Fruit fly (Drosophila melanogaster) whole organism, embryonic: ENCODE results near the gene Elp3.

Source experiments
- Adf1 ChIP-seq: fragments of 200-800 bp; sonication (Bioruptor generic); IDR thresholded peaks from 2 replicates; pipeline ENCODE4 v1.3.6; 2022; ENCODE audit warnings: missing biosample characterization, missing genetic modification characterization
- Aef1 ChIP-seq: fragments of 200-800 bp; sonication (Bioruptor generic); IDR thresholded peaks from 3 replicates; pipeline ENCODE4 v1.3.6; 2022; ENCODE audit warnings: missing biosample characterization, missing genetic modification characterization
- CG12071 ChIP-seq: fragments of 200-800 bp; sonication (Bioruptor generic); optimal IDR thresholded peaks from 3 replicates; lab custom pipeline; 2018; ENCODE audit warnings: missing biosample characterization, mild to moderate bottlenecking, missing genetic modification characterization
- CG12104 ChIP-seq: fragments of 200-800 bp; sonication (Bioruptor generic); optimal IDR thresholded peaks from 3 replicates; lab custom pipeline; 2016; ENCODE audit warnings: missing biosample characterization, missing genetic modification characterization
- CG13123 ChIP-seq: fragments of 200-800 bp; sonication (Bioruptor generic); optimal IDR thresholded peaks from 2 replicates; lab custom pipeline; 2016; ENCODE audit warnings: missing biosample characterization, missing genetic modification characterization
- CG13424 ChIP-seq: fragments of 200-800 bp; sonication (Bioruptor generic); optimal IDR thresholded peaks from 2 replicates; lab custom pipeline; 2019; ENCODE audit warnings: missing biosample characterization, mild to moderate bottlenecking, missing genetic modification characterization, moderate library complexity
- CG15479 ChIP-seq: fragments of 200-800 bp; sonication (Bioruptor generic); optimal IDR thresholded peaks from 3 replicates; lab custom pipeline; 2019; ENCODE audit warnings: missing biosample characterization, mild to moderate bottlenecking, missing genetic modification characterization, moderate library complexity
- CG16779 ChIP-seq: fragments of 200-800 bp; sonication (Bioruptor generic); IDR thresholded peaks from 2 replicates; pipeline ENCODE4 v1.3.6; 2022; ENCODE audit warnings: missing biosample characterization, missing genetic modification characterization
- CG16813 ChIP-seq: fragments of 200-800 bp; sonication (Bioruptor generic); IDR thresholded peaks from 3 replicates; pipeline ENCODE4 v1.3.6; 2022; ENCODE audit warnings: missing biosample characterization, missing genetic modification characterization; ENCODE audit not compliant: partially characterized antibody
- CG17385 ChIP-seq: fragments of 200-800 bp; sonication (Bioruptor generic); optimal IDR thresholded peaks from 3 replicates; lab custom pipeline; 2018; ENCODE audit warnings: missing biosample characterization, mild to moderate bottlenecking, missing genetic modification characterization
- CG17568 ChIP-seq: fragments of 200-800 bp; sonication (Bioruptor generic); optimal IDR thresholded peaks from 2 replicates; lab custom pipeline; 2018; ENCODE audit warnings: missing biosample characterization, mild to moderate bottlenecking, missing genetic modification characterization, moderate library complexity
- CG2202 ChIP-seq: fragments of 200-800 bp; sonication (Bioruptor generic); optimal IDR thresholded peaks from 2 replicates; lab custom pipeline; 2018; ENCODE audit warnings: missing biosample characterization, mild to moderate bottlenecking, missing genetic modification characterization
- CG32772 ChIP-seq: fragments of 200-800 bp; sonication (Bioruptor generic); IDR thresholded peaks from 2 replicates; pipeline ENCODE4 v1.3.6; 2022; ENCODE audit warnings: missing biosample characterization, missing genetic modification characterization
- CG33213 ChIP-seq: fragments of 200-800 bp; sonication (Bioruptor generic); optimal IDR thresholded peaks from 3 replicates; lab custom pipeline; 2016; ENCODE audit warnings: missing biosample characterization, missing genetic modification characterization
- CG3407 ChIP-seq: fragments of 200-800 bp; sonication (Bioruptor generic); optimal IDR thresholded peaks from 2 replicates; lab custom pipeline; 2018; ENCODE audit warnings: missing biosample characterization, mild to moderate bottlenecking, missing genetic modification characterization
- CG4328 ChIP-seq: fragments of 200-800 bp; sonication (Bioruptor generic); optimal IDR thresholded peaks from 3 replicates; lab custom pipeline; 2017; ENCODE audit warnings: missing biosample characterization, missing genetic modification reagents, missing genetic modification characterization
- CG7372 ChIP-seq: fragments of 200-800 bp; sonication (Bioruptor generic); IDR thresholded peaks from 2 replicates; pipeline ENCODE4 v1.3.6; 2022; ENCODE audit warnings: missing biosample characterization, missing genetic modification characterization
- CG9609 ChIP-seq: fragments of 200-800 bp; sonication (Bioruptor generic); optimal IDR thresholded peaks from 3 replicates; lab custom pipeline; 2016; ENCODE audit warnings: missing biosample characterization, missing genetic modification characterization
- CG9876 ChIP-seq: fragments of 200-800 bp; sonication (Bioruptor generic); optimal IDR thresholded peaks from 2 replicates; lab custom pipeline; 2016; ENCODE audit warnings: missing biosample characterization, missing genetic modification characterization
- CoRest ChIP-seq: fragments of 200-800 bp; sonication (Bioruptor generic); optimal IDR thresholded peaks from 3 replicates; lab custom pipeline; 2018; ENCODE audit warnings: missing biosample characterization, mild to moderate bottlenecking, missing genetic modification characterization, moderate library complexity
- D ChIP-seq, 2 experiments: fragments of 200-800 bp in 1 of 2; fragments of >200 bp in 1 of 2; sonication (Bioruptor generic) in 1 of 2; optimal IDR thresholded peaks; 2 replicates in 1 of 2; 3 replicates in 1 of 2; lab custom pipeline; 2017; ENCODE audit warnings: mild to moderate bottlenecking in 1 of 2, missing biosample characterization in 1 of 2, missing genetic modification characterization in 1 of 2, missing genetic modification reagents in 1 of 2
- D19A ChIP-seq: fragments of 200-800 bp; optimal IDR thresholded peaks from 3 replicates; lab custom pipeline; 2019; ENCODE audit warnings: missing biosample characterization, mild to moderate bottlenecking, missing genetic modification characterization, moderate library complexity
- D19B ChIP-seq: fragments of 200-800 bp; sonication (Bioruptor generic); optimal IDR thresholded peaks from 2 replicates; lab custom pipeline; 2017; ENCODE audit warnings: missing biosample characterization, mild to moderate bottlenecking, missing genetic modification characterization
- Hey ChIP-seq: fragments of 200-800 bp; sonication (Bioruptor generic); optimal IDR thresholded peaks from 3 replicates; lab custom pipeline; 2018; ENCODE audit warnings: missing biosample characterization, mild to moderate bottlenecking, missing genetic modification characterization
- Hmx ChIP-seq: fragments of 200-800 bp; sonication (Bioruptor generic); optimal IDR thresholded peaks from 2 replicates; lab custom pipeline; 2016; ENCODE audit warnings: missing biosample characterization, missing genetic modification characterization
- Kr ChIP-seq: fragments of 200-800 bp; sonication (Bioruptor generic); optimal IDR thresholded peaks from 2 replicates; lab custom pipeline; 2017; ENCODE audit warnings: missing biosample characterization, mild to moderate bottlenecking, missing genetic modification characterization
- Meics ChIP-seq: fragments of 200-800 bp; sonication (Bioruptor generic); optimal IDR thresholded peaks from 2 replicates; lab custom pipeline; 2017; ENCODE audit warnings: missing biosample characterization, mild to moderate bottlenecking, missing genetic modification characterization
- Rfx ChIP-seq: fragments of 200-800 bp; sonication (Bioruptor generic); IDR thresholded peaks from 2 replicates; pipeline ENCODE4 v1.3.6; 2022; ENCODE audit warnings: missing biosample characterization, missing genetic modification characterization
- Sox100B ChIP-seq: fragments of 200-800 bp; sonication (Bioruptor generic); optimal IDR thresholded peaks from 3 replicates; lab custom pipeline; 2018; ENCODE audit warnings: missing biosample characterization, mild to moderate bottlenecking, missing genetic modification characterization
- Ssrp ChIP-seq: fragments of 200-800 bp; sonication (Bioruptor generic); optimal IDR thresholded peaks from 2 replicates; lab custom pipeline; 2018; ENCODE audit warnings: missing biosample characterization, mild to moderate bottlenecking, missing genetic modification characterization, moderate library complexity
- ab ChIP-seq: fragments of 200-800 bp; sonication (Bioruptor generic); optimal IDR thresholded peaks from 2 replicates; lab custom pipeline; 2016; ENCODE audit warnings: missing biosample characterization, missing genetic modification characterization
- ara ChIP-seq: fragments of 200-800 bp; sonication (Bioruptor generic); IDR thresholded peaks from 2 replicates; pipeline ENCODE4 v1.3.6; 2022; ENCODE audit warnings: missing biosample characterization, missing genetic modification characterization
- bsh ChIP-seq, 2 experiments: fragments of 200-800 bp; sonication (Bioruptor generic); optimal IDR thresholded peaks; 2 replicates each; lab custom pipeline; 2017 to 2018; ENCODE audit warnings: mild to moderate bottlenecking in 2 of 2, missing biosample characterization in 2 of 2, missing genetic modification characterization in 2 of 2, moderate library complexity in 1 of 2
- btn ChIP-seq: fragments of 200-800 bp; sonication (Bioruptor generic); optimal IDR thresholded peaks from 2 replicates; lab custom pipeline; 2016; ENCODE audit warnings: missing biosample characterization, missing genetic modification characterization
- croc ChIP-seq: fragments of 200-800 bp; sonication (Bioruptor generic); conservative IDR thresholded peaks from 3 replicates; pipeline ENCODE4 v1.3.6; 2022; ENCODE audit warnings: missing biosample characterization, missing genetic modification characterization
- eve ChIP-seq, 2 experiments: fragments of >200 bp; optimal IDR thresholded peaks; 2 replicates each; lab custom pipeline; 2017; ENCODE audit warnings: missing biosample characterization in 2 of 2, missing genetic modification characterization in 2 of 2
- fd3F ChIP-seq: fragments of 200-800 bp; sonication (Bioruptor generic); optimal IDR thresholded peaks from 2 replicates; lab custom pipeline; 2018; ENCODE audit warnings: missing biosample characterization, mild to moderate bottlenecking, missing genetic modification characterization, moderate library complexity
- gcm ChIP-seq: fragments of 200-800 bp; sonication (Bioruptor generic); optimal IDR thresholded peaks from 2 replicates; lab custom pipeline; 2019; ENCODE audit warnings: missing biosample characterization, mild to moderate bottlenecking, missing genetic modification characterization, moderate library complexity
- gcm2 ChIP-seq: fragments of 200-800 bp; sonication (Bioruptor generic); optimal IDR thresholded peaks from 2 replicates; lab custom pipeline; 2016; ENCODE audit warnings: missing biosample characterization, missing genetic modification characterization
- gem ChIP-seq: fragments of 200-800 bp; sonication (Bioruptor generic); optimal IDR thresholded peaks from 2 replicates; lab custom pipeline; 2019; ENCODE audit warnings: missing biosample characterization, mild to moderate bottlenecking, missing genetic modification characterization, moderate library complexity
- gsb ChIP-seq: fragments of 200-800 bp; sonication (Bioruptor generic); IDR thresholded peaks from 2 replicates; pipeline ENCODE4 v1.3.6; 2022; ENCODE audit warnings: missing biosample characterization, missing genetic modification characterization
- kah ChIP-seq: fragments of 200-800 bp; sonication (Bioruptor generic); optimal IDR thresholded peaks from 2 replicates; lab custom pipeline; 2018; ENCODE audit warnings: missing biosample characterization, mild to moderate bottlenecking, missing genetic modification characterization
- lab ChIP-seq: fragments of 200-800 bp; sonication (Bioruptor generic); optimal IDR thresholded peaks from 3 replicates; lab custom pipeline; 2017; ENCODE audit warnings: missing biosample characterization, missing genetic modification characterization, mild to moderate bottlenecking, moderate library complexity, missing genetic modification reagents
- nom ChIP-seq: fragments of 200-800 bp; sonication (Bioruptor generic); optimal IDR thresholded peaks from 2 replicates; lab custom pipeline; 2017; ENCODE audit warnings: missing biosample characterization, missing genetic modification characterization, mild to moderate bottlenecking, moderate library complexity, missing genetic modification reagents
- otp ChIP-seq: fragments of 200-800 bp; sonication (Bioruptor generic); IDR thresholded peaks from 3 replicates; pipeline ENCODE4, ENCODE4 v1.3.6; 2022; ENCODE audit warnings: missing biosample characterization, missing genetic modification characterization
- sens-2 ChIP-seq: fragments of 200-800 bp; sonication (Bioruptor generic); IDR thresholded peaks from 2 replicates; pipeline ENCODE4 v1.3.6; 2022; ENCODE audit warnings: missing biosample characterization, missing genetic modification characterization
- stwl ChIP-seq: fragments of 200-800 bp; sonication (Bioruptor generic); optimal IDR thresholded peaks from 3 replicates; lab custom pipeline; 2018; ENCODE audit warnings: missing biosample characterization, mild to moderate bottlenecking, missing genetic modification characterization, moderate library complexity

The Elp3 gene

DNA sequence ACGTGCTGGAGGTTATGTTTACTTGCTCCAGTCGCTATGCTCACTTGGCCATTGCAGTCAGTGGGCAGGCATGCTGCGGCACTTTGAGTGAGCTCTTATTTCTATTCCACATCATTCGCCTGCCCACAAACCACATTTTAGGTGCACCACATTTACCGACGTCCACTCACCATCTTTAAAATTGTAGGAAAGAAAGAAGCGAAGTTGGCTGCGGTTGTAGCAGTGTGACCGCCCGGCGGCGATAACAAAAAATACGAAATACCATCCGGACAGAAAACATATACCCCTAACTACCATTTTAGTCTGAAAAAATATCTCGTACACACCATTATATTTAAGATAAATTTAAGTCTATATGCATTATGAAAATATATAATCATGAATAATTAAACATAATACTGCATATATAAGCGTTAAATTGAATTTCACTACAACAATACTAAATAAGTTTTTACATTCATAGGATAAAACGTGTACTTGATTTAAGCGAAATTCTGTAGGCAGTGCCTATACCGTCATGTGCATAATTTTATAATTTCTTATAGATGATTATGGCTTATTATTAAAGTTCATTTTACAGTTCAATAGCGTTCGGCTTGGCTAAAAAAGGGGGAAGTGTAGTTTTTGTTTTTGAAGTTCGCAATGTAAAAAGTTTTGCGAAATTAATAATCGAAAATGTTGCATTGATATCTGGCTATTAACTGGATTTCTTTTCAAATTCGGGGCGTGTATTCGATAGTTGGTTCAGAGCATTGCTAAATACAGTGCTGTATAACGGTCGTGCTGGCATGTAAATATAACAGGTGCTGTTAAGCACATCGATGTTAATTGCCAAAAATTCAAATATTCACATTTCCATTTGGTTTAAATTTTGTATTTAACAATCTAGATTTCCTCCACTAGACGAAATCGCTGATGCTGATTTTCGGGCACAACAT, 13.9 kb downstream of the Elp3 start, which contains the start of gene RpL27A (continued):
- peak; percentile 47 for TF ChIP-seq D19B (GFP tag; lab: Kevin White, UChicago)
- peak; percentile 91 for TF ChIP-seq Rfx (GFP tag; lab: Robert Waterston, UW)
- no peak for TF ChIP-seq eve (GFP tag; optimal IDR thresholded peaks at IDR 0.05; lab: Kevin White, UChicago)
- TF ChIP-seq bsh (GFP tag; optimal IDR thresholded peaks at IDR 0.05; lab: Kevin White, UChicago) = peak; percentile 43 to 66
- peak; percentile 93 for TF ChIP-seq lab (GFP tag; lab: Kevin White, UChicago)
- peak; percentile 48 for TF ChIP-seq CG9609 (GFP tag; lab: Kevin White, UChicago)
- TF ChIP-seq CG12104 (GFP tag; lab: Kevin White, UChicago) = peak; percentile 71
- peak; percentile 65 for TF ChIP-seq CG16813 (GFP tag; lab: Robert Waterston, UW)
- peak; percentile 71 for TF ChIP-seq gcm
- peak; percentile 81 for TF ChIP-seq CoRest (tag; lab: Kevin White, UChicago)
- TF ChIP-seq CG2202 = peak; percentile 77
- peak; percentile 36 for TF ChIP-seq btn
- peak; percentile 42 for TF ChIP-seq stwl (tag; lab: Kevin White, UChicago)
- peak; percentile 63 for TF ChIP-seq CG13424
- peak; percentile 82 for TF ChIP-seq sens-2
- TF ChIP-seq CG33213 (GFP tag; lab: Kevin White, UChicago) = peak; percentile 85
- peak; percentile 81 for TF ChIP-seq nom
- TF ChIP-seq ara (GFP tag; lab: Robert Waterston, UW) = peak; percentile 73
- TF ChIP-seq Sox100B = peak; percentile 68
- no peak for TF ChIP-seq ab (GFP tag; lab: Kevin White, UChicago)
- TF ChIP-seq CG3407 (GFP tag; lab: Kevin White, UChicago) = peak; percentile 80
- TF ChIP-seq Kr (GFP tag; lab: Kevin White, UChicago) = no peak
- peak; percentile 87 for TF ChIP-seq Meics
- TF ChIP-seq CG9876 (GFP tag; lab: Kevin White, UChicago) = peak; percentile 77
- TF ChIP-seq gcm2 (GFP tag; lab: Kevin White, UChicago) = peak; percentile 43
- peak; percentile 81 for TF ChIP-seq gem (tag; lab: Kevin White, UChicago)
- peak; percentile 77 for TF ChIP-seq CG16779 (GFP tag; lab: Robert Waterston, UW)
- peak; percentile 86 for TF ChIP-seq otp (GFP tag; lab: Robert Waterston, UW)
- TF ChIP-seq CG17568 (GFP tag; lab: Kevin White, UChicago) = no peak
- no peak for TF ChIP-seq CG15479 (GFP tag; lab: Kevin White, UChicago)
- TF ChIP-seq CG4328 (GFP tag; lab: Kevin White, UChicago) = peak; percentile 77
- TF ChIP-seq fd3F = peak; percentile 68
- peak; percentile 82 for TF ChIP-seq Hey
- peak; percentile 65 for TF ChIP-seq D19A
- TF ChIP-seq Adf1 = no peak; the same call in 1 of the 2 replicates
- peak; percentile 61 for TF ChIP-seq CG32772 (GFP tag; lab: Robert Waterston, UW)
- TF ChIP-seq CG17385 (GFP tag; lab: Kevin White, UChicago) = peak; percentile 87
- peak; percentile 91 for TF ChIP-seq CG12071 (GFP tag; lab: Kevin White, UChicago)
- peak; percentile 63; the same call in 2 of the 3 replicates for TF ChIP-seq Aef1 (GFP tag; lab: Robert Waterston, UW)
- TF ChIP-seq croc (GFP tag; lab: Robert Waterston, UW) = peak; percentile 24; the same call in 1 of the 3 replicates
- peak; percentile 99 for TF ChIP-seq CG13123
- no peak for TF ChIP-seq D (optimal IDR thresholded peaks at IDR 0.05; lab: Kevin White, UChicago)
- peak; percentile 69 for TF ChIP-seq D (GFP tag; optimal IDR thresholded peaks at IDR 0.05; lab: Kevin White, UChicago)
- peak; percentile 81 for TF ChIP-seq kah
- peak; percentile 43 for TF ChIP-seq Ssrp (tag; lab: Kevin White, UChicago)
- TF ChIP-seq gsb (GFP tag; lab: Robert Waterston, UW) = peak; percentile 54
- peak; percentile 77 for TF ChIP-seq CG7372 (GFP tag; lab: Robert Waterston, UW)
- peak; percentile 40 for TF ChIP-seq Hmx
